Fruit fly (Drosophila melanogaster) whole organism, embryonic: ENCODE measurements around the gene Orct2.

Experiments
- Antp ChIP-seq: fragments of 200-800 bp; sonication (Bioruptor generic); optimal IDR thresholded peaks from 3 replicates; lab custom pipeline; 2016; ENCODE audit warnings: missing biosample characterization, missing genetic modification characterization
- CG10654 ChIP-seq: fragments of 200-800 bp; sonication (Bioruptor generic); optimal IDR thresholded peaks from 2 replicates; lab custom pipeline; 2016; ENCODE audit warnings: missing biosample characterization, missing genetic modification characterization
- CG11398 ChIP-seq: fragments of 200-800 bp; sonication (Bioruptor generic); optimal IDR thresholded peaks from 2 replicates; lab custom pipeline; 2016; ENCODE audit warnings: missing biosample characterization, missing genetic modification characterization
- CG12769 ChIP-seq: fragments of 200-800 bp; sonication (Bioruptor generic); optimal IDR thresholded peaks from 2 replicates; lab custom pipeline; 2019; ENCODE audit warnings: missing biosample characterization, mild to moderate bottlenecking, missing genetic modification characterization, moderate library complexity
- CG14014 ChIP-seq: fragments of 200-800 bp; sonication (Bioruptor generic); IDR thresholded peaks from 2 replicates; pipeline ENCODE4 v1.3.6; 2022; ENCODE audit warnings: missing biosample characterization, missing genetic modification characterization
- CG15479 ChIP-seq: fragments of 200-800 bp; sonication (Bioruptor generic); optimal IDR thresholded peaks from 3 replicates; lab custom pipeline; 2019; ENCODE audit warnings: missing biosample characterization, mild to moderate bottlenecking, missing genetic modification characterization, moderate library complexity
- CG17829 ChIP-seq: fragments of 200-800 bp; optimal IDR thresholded peaks from 2 replicates; lab custom pipeline; 2019; ENCODE audit warnings: missing biosample characterization, mild to moderate bottlenecking, missing genetic modification characterization, moderate library complexity
- CG18619 ChIP-seq: fragments of 200-800 bp; sonication (Bioruptor generic); optimal IDR thresholded peaks from 3 replicates; lab custom pipeline; 2017; ENCODE audit warnings: missing biosample characterization, mild to moderate bottlenecking, missing genetic modification characterization
- CG30431 ChIP-seq: fragments of 200-800 bp; sonication (Bioruptor generic); optimal IDR thresholded peaks from 2 replicates; lab custom pipeline; 2017; ENCODE audit warnings: missing biosample characterization, missing genetic modification characterization
- CG32767 ChIP-seq: fragments of 200-800 bp; sonication (Bioruptor generic); IDR thresholded peaks from 2 replicates; pipeline ENCODE4 v1.3.6; 2022; ENCODE audit warnings: missing biosample characterization, missing genetic modification characterization
- CG5953 ChIP-seq: fragments of 200-800 bp; sonication (Bioruptor generic); IDR thresholded peaks from 2 replicates; pipeline ENCODE4 v1.3.6; 2022; ENCODE audit warnings: missing biosample characterization, missing genetic modification characterization
- CG6765 ChIP-seq: fragments of 200-800 bp; sonication (Bioruptor generic); optimal IDR thresholded peaks from 3 replicates; lab custom pipeline; 2017; ENCODE audit warnings: missing biosample characterization, mild to moderate bottlenecking, missing genetic modification characterization
- CG6813 ChIP-seq: fragments of 200-800 bp; sonication (Bioruptor generic); optimal IDR thresholded peaks from 2 replicates; lab custom pipeline; 2017; ENCODE audit warnings: missing biosample characterization, missing genetic modification characterization, mild to moderate bottlenecking, moderate library complexity, missing genetic modification reagents
- CG8944 ChIP-seq: fragments of 200-800 bp; sonication (Bioruptor generic); optimal IDR thresholded peaks from 3 replicates; lab custom pipeline; 2016; ENCODE audit warnings: missing biosample characterization, missing genetic modification characterization
- GATAe ChIP-seq: fragments of 200-800 bp; sonication (Bioruptor generic); conservative IDR thresholded peaks from 2 replicates; pipeline ENCODE4 v1.3.6; 2022; ENCODE audit warnings: missing biosample characterization, missing genetic modification characterization
- MESR4 ChIP-seq: fragments of 200-800 bp; sonication (Bioruptor generic); optimal IDR thresholded peaks from 2 replicates; lab custom pipeline; 2018; ENCODE audit warnings: missing biosample characterization, mild to moderate bottlenecking, missing genetic modification characterization, moderate library complexity
- Pdp1 ChIP-seq, 2 experiments: fragments of 200-800 bp; sonication (Bioruptor generic); optimal IDR thresholded peaks; 3 replicates each; lab custom pipeline; 2016; ENCODE audit warnings: missing biosample characterization in 2 of 2, missing genetic modification characterization in 2 of 2, mild to moderate bottlenecking in 1 of 2, moderate library complexity in 1 of 2
- Six4 ChIP-seq: fragments of 200-800 bp; sonication (Bioruptor generic); optimal IDR thresholded peaks from 2 replicates; lab custom pipeline; 2016; ENCODE audit warnings: missing biosample characterization, missing genetic modification characterization
- YL-1 ChIP-seq: fragments of 200-800 bp; sonication (Bioruptor generic); optimal IDR thresholded peaks from 3 replicates; lab custom pipeline; 2017; ENCODE audit warnings: missing biosample characterization, mild to moderate bottlenecking, missing genetic modification characterization
- bbx ChIP-seq: fragments of 200-800 bp; sonication (Bioruptor generic); IDR thresholded peaks from 2 replicates; pipeline ENCODE4 v1.3.6; 2022; ENCODE audit warnings: missing biosample characterization, missing genetic modification characterization; ENCODE audit not compliant: partially characterized antibody
- bigmax ChIP-seq: fragments of 200-800 bp; sonication (Bioruptor generic); optimal IDR thresholded peaks from 2 replicates; lab custom pipeline; 2018; ENCODE audit warnings: missing biosample characterization, mild to moderate bottlenecking, missing genetic modification characterization
- chinmo ChIP-seq: fragments of 200-800 bp; sonication (Bioruptor generic); IDR thresholded peaks from 4 replicates; pipeline ENCODE4 v1.3.6; 2022; ENCODE audit warnings: missing biosample characterization, missing genetic modification characterization; ENCODE audit not compliant: partially characterized antibody
- exex ChIP-seq: fragments of 200-800 bp; sonication (Bioruptor generic); optimal IDR thresholded peaks from 4 replicates; lab custom pipeline; 2018; ENCODE audit warnings: missing biosample characterization, mild to moderate bottlenecking, missing genetic modification characterization, moderate library complexity
- fd64A ChIP-seq: fragments of 200-800 bp; sonication (Bioruptor generic); optimal IDR thresholded peaks from 3 replicates; lab custom pipeline; 2018; ENCODE audit warnings: missing biosample characterization, mild to moderate bottlenecking, missing genetic modification characterization
- gcm2 ChIP-seq: fragments of 200-800 bp; sonication (Bioruptor generic); optimal IDR thresholded peaks from 2 replicates; lab custom pipeline; 2016; ENCODE audit warnings: missing biosample characterization, missing genetic modification characterization
- gem ChIP-seq: fragments of 200-800 bp; sonication (Bioruptor generic); optimal IDR thresholded peaks from 2 replicates; lab custom pipeline; 2019; ENCODE audit warnings: missing biosample characterization, mild to moderate bottlenecking, missing genetic modification characterization, moderate library complexity
- gsb ChIP-seq: fragments of 200-800 bp; sonication (Bioruptor generic); IDR thresholded peaks from 2 replicates; pipeline ENCODE4 v1.3.6; 2022; ENCODE audit warnings: missing biosample characterization, missing genetic modification characterization
- her ChIP-seq: fragments of 200-800 bp; sonication (Bioruptor generic); optimal IDR thresholded peaks from 2 replicates; lab custom pipeline; 2016; ENCODE audit warnings: missing biosample characterization, missing genetic modification characterization
- hth ChIP-seq: fragments of >200 bp; optimal IDR thresholded peaks from 2 replicates; lab custom pipeline; 2017; ENCODE audit warnings: inconsistent platforms
- lab ChIP-seq: fragments of 200-800 bp; sonication (Bioruptor generic); optimal IDR thresholded peaks from 3 replicates; lab custom pipeline; 2017; ENCODE audit warnings: missing biosample characterization, missing genetic modification characterization, mild to moderate bottlenecking, moderate library complexity, missing genetic modification reagents
- lola ChIP-seq, 3 experiments: fragments of >200 bp in 2 of 3; fragments of 200-800 bp in 1 of 3; sonication (Bioruptor generic) in 1 of 3; optimal IDR thresholded peaks; 2 replicates each; lab custom pipeline; 2017 to 2019; ENCODE audit warnings: missing biosample characterization in 3 of 3, missing genetic modification characterization in 3 of 3, mild to moderate bottlenecking in 1 of 3, moderate library complexity in 1 of 3
- lov ChIP-seq, 2 experiments: fragments of 200-800 bp in 1 of 2; fragments of >200 bp in 1 of 2; sonication (Bioruptor generic) in 1 of 2; IDR thresholded peaks in 1 of 2; optimal IDR thresholded peaks in 1 of 2; 2 replicates in 1 of 2; 3 replicates in 1 of 2; pipeline versions ENCODE4 v1.3.6 to Lab custom; 2017 to 2022; ENCODE audit warnings: missing biosample characterization in 1 of 2, missing genetic modification characterization in 1 of 2
- mirr ChIP-seq: fragments of 200-800 bp; sonication (Bioruptor generic); optimal IDR thresholded peaks from 3 replicates; lab custom pipeline; 2018; ENCODE audit warnings: missing biosample characterization, mild to moderate bottlenecking, missing genetic modification characterization
- nau ChIP-seq: fragments of 200-800 bp; sonication (Bioruptor generic); optimal IDR thresholded peaks from 3 replicates; lab custom pipeline; 2017; ENCODE audit warnings: missing biosample characterization, mild to moderate bottlenecking, missing genetic modification characterization, missing genetic modification reagents
- pb ChIP-seq: fragments of 200-800 bp; sonication (Bioruptor generic); optimal IDR thresholded peaks from 3 replicates; lab custom pipeline; 2016; ENCODE audit warnings: missing biosample characterization, missing genetic modification characterization
- pnt ChIP-seq: fragments of 200-800 bp; sonication (Bioruptor generic); optimal IDR thresholded peaks from 3 replicates; lab custom pipeline; 2016; ENCODE audit warnings: missing biosample characterization, missing genetic modification characterization
- pum ChIP-seq: fragments of 200-800 bp; sonication (Bioruptor generic); optimal IDR thresholded peaks from 2 replicates; lab custom pipeline; 2016; ENCODE audit warnings: missing biosample characterization, missing genetic modification characterization
- rib ChIP-seq: fragments of 200-800 bp; sonication (Bioruptor generic); IDR thresholded peaks from 2 replicates; pipeline ENCODE4 v1.3.6; 2022; ENCODE audit warnings: missing biosample characterization, missing genetic modification characterization
- sens-2 ChIP-seq: fragments of 200-800 bp; sonication (Bioruptor generic); IDR thresholded peaks from 2 replicates; pipeline ENCODE4 v1.3.6; 2022; ENCODE audit warnings: missing biosample characterization, missing genetic modification characterization
- slbo ChIP-seq: fragments of 200-800 bp; sonication (Bioruptor generic); IDR thresholded peaks from 2 replicates; pipeline ENCODE4 v1.3.6; 2022; ENCODE audit warnings: missing biosample characterization, missing genetic modification characterization
- slou ChIP-seq: fragments of 200-800 bp; sonication (Bioruptor generic); optimal IDR thresholded peaks from 3 replicates; lab custom pipeline; 2016; ENCODE audit warnings: missing biosample characterization, missing genetic modification characterization
- sug ChIP-seq: fragments of 200-800 bp; optimal IDR thresholded peaks from 2 replicates; lab custom pipeline; 2019; ENCODE audit warnings: missing biosample characterization, mild to moderate bottlenecking, missing genetic modification characterization, moderate library complexity
- trh ChIP-seq: fragments of 200-800 bp; sonication (Bioruptor generic); optimal IDR thresholded peaks from 2 replicates; lab custom pipeline; 2016; ENCODE audit warnings: missing biosample characterization, missing genetic modification characterization
- unc-4 ChIP-seq: fragments of 200-800 bp; sonication (Bioruptor generic); IDR thresholded peaks from 2 replicates; pipeline ENCODE4 v1.3.6; 2022; ENCODE audit warnings: missing biosample characterization, missing genetic modification characterization; ENCODE audit not compliant: partially characterized antibody
- vnd ChIP-seq: fragments of 200-800 bp; sonication (Bioruptor generic); IDR thresholded peaks from 3 replicates; pipeline ENCODE4 v1.3.6; 2022; ENCODE audit warnings: missing biosample characterization, missing genetic modification characterization; ENCODE audit not compliant: partially characterized antibody
- wek ChIP-seq: fragments of 200-800 bp; sonication (Bioruptor generic); optimal IDR thresholded peaks from 3 replicates; lab custom pipeline; 2018; ENCODE audit warnings: missing biosample characterization, mild to moderate bottlenecking, missing genetic modification characterization, moderate library complexity

Gene Orct2

DNA sequence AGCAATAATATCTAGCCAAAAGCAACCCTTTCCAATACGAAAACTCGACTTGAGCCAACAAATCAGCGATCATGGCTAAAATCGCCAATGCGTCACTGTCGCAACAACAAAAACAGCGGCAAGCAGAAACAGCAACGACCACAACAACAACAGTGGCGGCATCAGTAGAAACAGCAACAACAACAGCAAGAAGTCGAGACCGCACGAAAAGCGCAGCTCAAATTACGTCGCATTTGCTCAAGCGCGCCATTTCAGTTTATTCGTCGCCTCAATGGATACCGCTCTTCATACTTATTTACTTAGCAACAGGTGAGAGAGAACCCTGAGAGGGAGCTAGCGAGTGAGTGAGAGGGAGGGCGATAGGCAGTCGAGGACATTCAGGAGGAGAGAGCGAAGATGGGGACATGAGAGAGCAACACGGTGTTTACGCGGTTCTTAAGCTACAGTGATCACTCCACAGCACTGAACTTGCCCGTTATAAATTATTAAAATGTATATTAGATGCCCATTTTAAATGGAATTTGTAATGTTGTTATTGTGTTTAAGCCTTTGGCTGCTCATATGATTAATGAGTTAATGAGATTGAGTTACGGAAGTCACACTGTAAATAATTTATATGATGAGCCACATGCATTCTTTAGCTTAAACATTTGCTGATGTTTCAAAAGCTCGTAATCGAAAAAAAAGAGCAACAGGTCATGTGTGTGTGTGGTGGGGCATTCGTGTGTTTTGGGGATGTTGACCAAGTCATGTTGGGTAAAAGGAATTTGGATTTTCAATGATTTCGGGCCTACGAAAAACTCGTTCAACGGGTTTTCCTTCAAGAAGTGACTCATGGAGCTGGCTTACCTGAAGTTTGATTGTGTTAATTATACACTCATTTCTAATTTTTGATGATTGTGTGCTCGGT, 23.0 kb downstream of the Orct2 start (continued):
- TF ChIP-seq Antp (GFP tag; lab: Kevin White, UChicago) = peak; percentile 65
- TF ChIP-seq bbx (GFP tag; lab: Robert Waterston, UW) = no peak
- peak; percentile 83 for TF ChIP-seq CG17829 (tag; lab: Kevin White, UChicago)
- peak; percentile 68 for TF ChIP-seq gsb
- peak; percentile 84 for TF ChIP-seq lab
- TF ChIP-seq CG32767 (GFP tag; lab: Robert Waterston, UW) = peak; percentile 72
- peak; percentile 6 for TF ChIP-seq trh (GFP tag; lab: Kevin White, UChicago)
- no peak for TF ChIP-seq CG10654 (GFP tag; lab: Kevin White, UChicago)
- TF ChIP-seq hth = no peak
- peak; percentile 56 for TF ChIP-seq CG8944 (GFP tag; lab: Kevin White, UChicago)
- peak; percentile 54 for TF ChIP-seq CG6813 (GFP tag; lab: Kevin White, UChicago)
- peak; percentile 39 for TF ChIP-seq wek
- TF ChIP-seq CG5953 = 0 out of 2 replicates have a peak, but pooled peaks have one; percentile 56
- no peak for TF ChIP-seq CG6765 (GFP tag; lab: Kevin White, UChicago)
- peak; percentile 87 for TF ChIP-seq gem
- TF ChIP-seq slou (GFP tag; lab: Kevin White, UChicago) = peak; percentile 41
- peak; percentile 81 for TF ChIP-seq CG30431 (GFP tag; lab: Kevin White, UChicago)
- TF ChIP-seq pnt = peak; percentile 69
- peak; percentile 73 for TF ChIP-seq CG18619 (GFP tag; lab: Kevin White, UChicago)
- TF ChIP-seq her (GFP tag; lab: Kevin White, UChicago) = peak; percentile 45
- TF ChIP-seq pum (GFP tag; lab: Kevin White, UChicago) = peak; percentile 62
- TF ChIP-seq pb = peak; percentile 41
- TF ChIP-seq CG14014 (GFP tag; lab: Robert Waterston, UW) = peak; percentile 89
- TF ChIP-seq Six4 = peak; percentile 71
- peak; percentile 12 for TF ChIP-seq nau (GFP tag; lab: Kevin White, UChicago)
- TF ChIP-seq MESR4 (GFP tag; lab: Kevin White, UChicago) = peak; percentile 4
- no peak for TF ChIP-seq YL-1 (GFP tag; lab: Kevin White, UChicago)
- TF ChIP-seq lov (optimal IDR thresholded peaks at IDR 0.05; lab: Kevin White, UChicago) = no peak
- TF ChIP-seq lov (GFP tag; IDR thresholded peaks at IDR 0.05; lab: Robert Waterston, UW) = 0 out of 3 replicates have a peak, but pooled peaks have one; percentile 83
- TF ChIP-seq lola (GFP tag; optimal IDR thresholded peaks at IDR 0.05; lab: Kevin White, UChicago) = peak in 1 of 3 experiments; percentile 78
- no peak for TF ChIP-seq fd64A (GFP tag; lab: Kevin White, UChicago)
- no peak for TF ChIP-seq unc-4 (GFP tag; lab: Robert Waterston, UW)
- TF ChIP-seq sens-2 (GFP tag; lab: Robert Waterston, UW) = peak; percentile 17; the same call in 1 of the 2 replicates
- no peak for TF ChIP-seq bigmax (GFP tag; lab: Kevin White, UChicago)

DNA sequence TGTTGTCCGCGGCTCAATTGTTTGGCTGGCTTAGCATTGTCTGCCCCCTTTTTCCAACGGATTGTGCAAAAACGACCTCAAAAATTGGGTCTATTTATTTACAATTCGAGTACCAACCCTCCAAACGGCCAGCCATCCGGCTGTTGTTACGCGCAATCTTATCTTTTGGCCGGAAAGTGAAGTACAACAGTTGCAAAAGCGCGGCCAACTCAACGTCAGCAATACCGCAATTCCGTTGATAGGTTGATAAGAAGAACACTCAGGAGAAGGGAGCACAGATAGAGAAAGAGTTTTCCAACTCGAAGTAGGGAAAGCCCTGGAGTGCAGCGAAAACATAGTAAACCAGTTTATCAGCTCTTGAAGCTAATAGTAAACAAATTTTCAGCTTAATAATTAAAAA, 24.1 kb downstream of the Orct2 start:
- 0 out of 2 replicates have a peak, but pooled peaks have one; percentile 21 for TF ChIP-seq slbo (GFP tag; lab: Robert Waterston, UW)
- TF ChIP-seq rib (GFP tag; lab: Robert Waterston, UW) = no peak
- no peak for TF ChIP-seq gcm2 (GFP tag; lab: Kevin White, UChicago)
- peak; percentile 30 for TF ChIP-seq mirr (GFP tag; lab: Kevin White, UChicago)
- peak; percentile 48 for TF ChIP-seq sug (tag; lab: Kevin White, UChicago)
- no peak for TF ChIP-seq CG11398 (GFP tag; lab: Kevin White, UChicago)
- peak; percentile 45; the same call in 1 of the 3 replicates for TF ChIP-seq vnd (GFP tag; lab: Robert Waterston, UW)
- TF ChIP-seq Pdp1 (GFP tag; optimal IDR thresholded peaks at IDR 0.05; lab: Kevin White, UChicago) = peak in 1 of 2 experiments; percentile 33
- peak; percentile 24 for TF ChIP-seq CG12769
- TF ChIP-seq lab = peak; percentile 5
- 0 out of 4 replicates have a peak, but pooled peaks have one; percentile 45 for TF ChIP-seq chinmo (GFP tag; lab: Robert Waterston, UW)
- peak; percentile 55 for TF ChIP-seq exex (tag; lab: Kevin White, UChicago)
- TF ChIP-seq CG15479 (GFP tag; lab: Kevin White, UChicago) = peak; percentile 65
- peak; percentile 72 for TF ChIP-seq GATAe (GFP tag; lab: Robert Waterston, UW)
